Worm (Caenorhabditis elegans) whole organism, late embryonic: ENCODE measurements around the gene clec-3.
"Not testable (repeated sequence)": the region's sequence is repeated elsewhere in the genome, so short reads cannot be mapped to it uniquely, and the experiment has no call there.

Experiments
- T23F11.4 ChIP-seq: fragments of 200-800 bp; sonication (Bioruptor generic); optimal IDR thresholded peaks from 2 replicates; lab custom pipeline; 2018; ENCODE audit warnings: mild to moderate bottlenecking, missing genetic modification characterization, missing compliant biosample characterization
- madf-2 ChIP-seq: sonication (generic microtip); optimal IDR thresholded peaks from 2 replicates; lab custom pipeline; 2017; ENCODE audit warnings: missing genetic modification characterization, missing compliant biosample characterization
- zip-5 ChIP-seq: sonication (generic microtip); optimal IDR thresholded peaks from 2 replicates; lab custom pipeline; 2016; ENCODE audit warnings: missing genetic modification characterization, missing compliant biosample characterization

- TF ChIP-seq zip-5 (tag; lab: Kevin White, UChicago); madf-2 (tag; lab: Kevin White, UChicago); T23F11.4: not testable (repeated sequence)
Measured at ce11 chrII:3032480-3032879, 12.8 kb upstream of the clec-3 start, which contains the start of gene B0454.6.
